Worm (Caenorhabditis elegans) whole organism, young adult: Measurements from ENCODE around the gene acc-3.

Experiments used
- B0019.2 ChIP-seq: fragments of 200-800 bp; sonication (Bioruptor generic); conservative IDR thresholded peaks from 2 replicates; pipeline ENCODE4 v1.3.6; 2022; ENCODE audit warnings: missing genetic modification reagents, missing genetic modification characterization, missing compliant biosample characterization
- F10E7.11 ChIP-seq: sonication (generic microtip); optimal IDR thresholded peaks from 2 replicates; lab custom pipeline; 2017; ENCODE audit warnings: mild to moderate bottlenecking, missing genetic modification characterization, moderate library complexity, missing compliant biosample characterization
- F23B12.7 ChIP-seq: sonication (generic microtip); optimal IDR thresholded peaks from 2 replicates; lab custom pipeline; 2017; ENCODE audit warnings: missing genetic modification characterization, mild to moderate bottlenecking, missing compliant biosample characterization, antibody characterized with exemption, moderate library complexity; ENCODE audit not compliant: insufficient read depth
- F33H1.4 ChIP-seq: fragments of 200-800 bp; sonication (Bioruptor generic); IDR thresholded peaks from 2 replicates; pipeline ENCODE4 v1.3.6; 2022; ENCODE audit warnings: missing genetic modification reagents, missing genetic modification characterization, missing compliant biosample characterization
- F39B2.1 ChIP-seq: fragments of 200-800 bp; sonication (Bioruptor generic); IDR thresholded peaks from 2 replicates; pipeline ENCODE4 v1.3.6; 2022; ENCODE audit warnings: missing genetic modification reagents, missing genetic modification characterization, missing compliant biosample characterization
- F57A8.1 ChIP-seq: fragments of 200-800 bp; sonication (Bioruptor generic); optimal IDR thresholded peaks from 2 replicates; lab custom pipeline; 2018; ENCODE audit warnings: mild to moderate bottlenecking, missing genetic modification characterization, moderate library complexity, missing compliant biosample characterization
- F57C9.4 ChIP-seq: sonication (generic microtip); optimal IDR thresholded peaks from 2 replicates; lab custom pipeline; 2017; ENCODE audit warnings: mild to moderate bottlenecking, missing genetic modification characterization, missing compliant biosample characterization
- Y79H2A.3 ChIP-seq: fragments of 200-800 bp; sonication (Bioruptor generic); conservative IDR thresholded peaks from 2 replicates; pipeline ENCODE4 v1.3.6; 2022; ENCODE audit warnings: missing genetic modification reagents, missing genetic modification characterization, missing compliant biosample characterization
- aptf-2 ChIP-seq: fragments of 200-800 bp; sonication (Bioruptor generic); conservative IDR thresholded peaks from 2 replicates; pipeline ENCODE4 v1.3.6; 2022; ENCODE audit warnings: missing genetic modification reagents, missing genetic modification characterization, missing compliant biosample characterization
- atf-7 ChIP-seq: sonication (generic microtip); optimal IDR thresholded peaks from 2 replicates; lab custom pipeline; 2017; ENCODE audit warnings: mild to moderate bottlenecking, missing genetic modification characterization, missing compliant biosample characterization
- athp-1 ChIP-seq: sonication (generic microtip); optimal IDR thresholded peaks from 2 replicates; lab custom pipeline; 2017; ENCODE audit warnings: mild to moderate bottlenecking, missing genetic modification characterization, missing compliant biosample characterization
- attf-5 ChIP-seq: fragments of 200-800 bp; sonication (Bioruptor generic); optimal IDR thresholded peaks from 2 replicates; lab custom pipeline; 2018; ENCODE audit warnings: mild to moderate bottlenecking, missing genetic modification characterization, missing compliant biosample characterization
- attf-6 ChIP-seq: fragments of 200-800 bp; sonication (Bioruptor generic); IDR thresholded peaks from 2 replicates; pipeline ENCODE4 v1.3.6; 2022; ENCODE audit warnings: missing genetic modification reagents, missing genetic modification characterization, missing compliant biosample characterization
- bed-2 ChIP-seq: fragments of 200-800 bp; sonication (Bioruptor generic); IDR thresholded peaks from 2 replicates; pipeline ENCODE4 v1.3.6; 2022; ENCODE audit warnings: missing genetic modification reagents, missing genetic modification characterization, missing compliant biosample characterization
- ccch-3 ChIP-seq: fragments of 200-800 bp; sonication (Bioruptor generic); optimal IDR thresholded peaks from 2 replicates; lab custom pipeline; 2018; ENCODE audit warnings: mild to moderate bottlenecking, missing genetic modification characterization, missing compliant biosample characterization
- cebp-2 ChIP-seq: fragments of 200-800 bp; sonication (Bioruptor generic); IDR thresholded peaks from 2 replicates; pipeline ENCODE4 v1.3.6; 2022; ENCODE audit warnings: missing genetic modification characterization, missing compliant biosample characterization
- ceh-58 ChIP-seq: fragments of 200-800 bp; sonication (Bioruptor generic); IDR thresholded peaks from 2 replicates; pipeline ENCODE4 v1.3.6; 2022; ENCODE audit warnings: missing genetic modification characterization, missing compliant biosample characterization
- ceh-91 ChIP-seq: fragments of 200-800 bp; sonication (Bioruptor generic); IDR thresholded peaks from 2 replicates; pipeline ENCODE4 v1.3.6; 2022; ENCODE audit warnings: missing genetic modification reagents, missing genetic modification characterization, missing compliant biosample characterization
- die-1 ChIP-seq: sonication (generic microtip); optimal IDR thresholded peaks from 2 replicates; lab custom pipeline; 2016; ENCODE audit warnings: missing genotype, mild to moderate bottlenecking, missing genetic modification characterization, missing compliant biosample characterization
- dpff-1 ChIP-seq: sonication (generic microtip); optimal IDR thresholded peaks from 2 replicates; lab custom pipeline; 2017; ENCODE audit warnings: mild to moderate bottlenecking, missing genetic modification characterization, missing compliant biosample characterization
- ets-4 ChIP-seq: fragments of 200-800 bp; sonication (Bioruptor generic); optimal IDR thresholded peaks from 2 replicates; lab custom pipeline; 2018; ENCODE audit warnings: mild to moderate bottlenecking, missing genetic modification characterization, missing compliant biosample characterization
- hlh-12 ChIP-seq: sonication (generic microtip); optimal IDR thresholded peaks from 2 replicates; lab custom pipeline; 2016; ENCODE audit warnings: missing genetic modification characterization, missing compliant biosample characterization
- hmg-20 ChIP-seq: fragments of 200-800 bp; sonication (Bioruptor generic); IDR thresholded peaks from 2 replicates; pipeline ENCODE4 v1.3.6; 2022; ENCODE audit warnings: missing genetic modification reagents, missing genetic modification characterization, missing compliant biosample characterization
- hrde-1 ChIP-seq: sonication (generic microtip); optimal IDR thresholded peaks from 2 replicates; lab custom pipeline; 2016; ENCODE audit warnings: missing genetic modification characterization, mild to moderate bottlenecking, missing compliant biosample characterization, moderate library complexity, missing genotype, missing genetic modification reagents, borderline replicate concordance
- hsf-1 ChIP-seq: fragments of 200-800 bp; sonication (Bioruptor generic); IDR thresholded peaks from 2 replicates; pipeline ENCODE4 v1.3.6; 2022; ENCODE audit warnings: missing genetic modification reagents, missing genetic modification characterization, missing compliant biosample characterization
- let-607 ChIP-seq, 2 experiments: fragments of 200-800 bp in 1 of 2; sonication (Bioruptor generic) in 1 of 2; sonication (generic microtip) in 1 of 2; optimal IDR thresholded peaks; 2 replicates each; lab custom pipeline; 2016 to 2018; ENCODE audit warnings: mild to moderate bottlenecking in 2 of 2, missing compliant biosample characterization in 2 of 2, missing genetic modification characterization in 2 of 2, moderate library complexity in 2 of 2, missing genotype in 1 of 2
- lin-40 ChIP-seq: sonication (generic microtip); optimal IDR thresholded peaks from 2 replicates; lab custom pipeline; 2016; ENCODE audit warnings: missing genetic modification characterization, mild to moderate bottlenecking, missing compliant biosample characterization, missing genotype, missing genetic modification reagents
- lin-54 ChIP-seq: fragments of 200-800 bp; sonication (Bioruptor generic); optimal IDR thresholded peaks from 2 replicates; lab custom pipeline; 2018; ENCODE audit warnings: mild to moderate bottlenecking, missing genetic modification characterization, missing compliant biosample characterization
- lsl-1 ChIP-seq: fragments of 200-800 bp; sonication (Bioruptor generic); optimal IDR thresholded peaks from 2 replicates; lab custom pipeline; 2018; ENCODE audit warnings: mild to moderate bottlenecking, missing genetic modification characterization, moderate library complexity, missing compliant biosample characterization
- madf-10 ChIP-seq: sonication (generic microtip); optimal IDR thresholded peaks from 2 replicates; lab custom pipeline; 2016; ENCODE audit warnings: mild to moderate bottlenecking, missing genetic modification characterization, missing compliant biosample characterization
- mxl-1 ChIP-seq: sonication (generic microtip); optimal IDR thresholded peaks from 2 replicates; lab custom pipeline; 2016; ENCODE audit warnings: missing genetic modification characterization, missing compliant biosample characterization
- nhr-80 ChIP-seq: sonication (generic microtip); optimal IDR thresholded peaks from 2 replicates; lab custom pipeline; 2016; ENCODE audit warnings: missing genetic modification characterization, missing compliant biosample characterization
- pbrm-1 ChIP-seq: fragments of 200-800 bp; sonication (Bioruptor generic); IDR thresholded peaks from 2 replicates; pipeline ENCODE4 v1.3.6; 2022; ENCODE audit warnings: missing genetic modification reagents, missing genetic modification characterization, missing compliant biosample characterization
- pha-4 ChIP-seq: fragments of 150-350 bp; sonication (generic microtip); optimal IDR thresholded peaks from 2 replicates; lab custom pipeline; 2014; ENCODE audit warnings: missing biosample characterization, missing genetic modification reagents, missing genetic modification characterization
- sdz-38 ChIP-seq: sonication (generic microtip); optimal IDR thresholded peaks from 2 replicates; lab custom pipeline; 2016; ENCODE audit warnings: missing genotype, missing genetic modification characterization, missing compliant biosample characterization
- sea-2 ChIP-seq: fragments of 200-800 bp; sonication (Bioruptor generic); IDR thresholded peaks from 2 replicates; pipeline ENCODE4 v1.3.6; 2022; ENCODE audit warnings: missing genetic modification characterization, missing compliant biosample characterization
- snpc-4 ChIP-seq, 5 experiments: fragments of 150-350 bp in 1 of 5; sonication (generic microtip) in 4 of 5; optimal IDR thresholded peaks; 2 replicates each; lab custom pipeline; 2014 to 2018; ENCODE audit warnings: missing genetic modification characterization in 5 of 5, missing biosample characterization in 3 of 5, antibody characterized with exemption in 2 of 5, mild to moderate bottlenecking in 2 of 5, missing compliant biosample characterization in 2 of 5, missing genotype in 2 of 5, moderate library complexity in 2 of 5, missing genetic modification reagents in 1 of 5
- sptf-2 ChIP-seq: fragments of 200-800 bp; sonication (Bioruptor generic); optimal IDR thresholded peaks from 2 replicates; lab custom pipeline; 2018; ENCODE audit warnings: mild to moderate bottlenecking, missing genetic modification characterization, missing compliant biosample characterization
- tbx-9 ChIP-seq: sonication (generic microtip); optimal IDR thresholded peaks from 2 replicates; lab custom pipeline; 2016; ENCODE audit warnings: borderline replicate concordance, missing genetic modification characterization, inconsistent platforms, missing compliant biosample characterization
- unc-130 ChIP-seq: sonication (generic microtip); optimal IDR thresholded peaks from 2 replicates; lab custom pipeline; 2016; ENCODE audit warnings: missing genetic modification reagents, missing genetic modification characterization, missing compliant biosample characterization
- xnd-1 ChIP-seq: sonication (generic microtip); optimal IDR thresholded peaks from 2 replicates; lab custom pipeline; 2016; ENCODE audit warnings: missing genotype, missing genetic modification reagents, missing genetic modification characterization, missing compliant biosample characterization
- zfh-2 ChIP-seq: fragments of 200-800 bp; sonication (Bioruptor generic); conservative IDR thresholded peaks from 2 replicates; pipeline ENCODE4 v1.3.6; 2022; ENCODE audit warnings: missing genetic modification reagents, missing genetic modification characterization, missing compliant biosample characterization
- ztf-18 ChIP-seq: sonication (generic microtip); optimal IDR thresholded peaks from 2 replicates; lab custom pipeline; 2016; ENCODE audit warnings: missing genotype, mild to moderate bottlenecking, missing genetic modification characterization, missing compliant biosample characterization
- ztf-3 ChIP-seq: fragments of 200-800 bp; sonication (Bioruptor generic); optimal IDR thresholded peaks from 2 replicates; lab custom pipeline; 2018; ENCODE audit warnings: mild to moderate bottlenecking, missing genetic modification characterization, missing compliant biosample characterization

Gene acc-3

DNA sequence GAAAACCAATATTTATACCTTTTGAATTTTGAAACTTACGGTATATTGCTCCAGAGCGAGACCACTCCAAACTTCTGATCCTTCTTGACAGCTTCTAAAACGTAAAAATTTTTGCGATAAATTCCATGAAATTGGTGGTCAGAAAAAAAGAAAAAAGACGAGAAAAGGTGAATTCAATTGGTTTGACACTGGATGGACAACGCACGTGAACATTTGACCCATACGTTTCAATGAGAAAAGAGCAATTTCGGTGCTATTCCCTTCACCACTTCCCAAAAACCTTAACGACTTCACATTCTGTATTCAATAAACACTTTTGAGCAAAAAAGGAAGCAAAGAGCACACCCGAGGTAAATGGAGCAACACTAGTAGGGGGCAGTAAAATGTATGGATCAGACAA is at the start of gene acc-3:
Gene acc-3 (minus strand): TSS at position 101 of the 400 bp plus-strand sequence.
- TF ChIP-seq attf-6 (GFP tag; lab: Robert Waterston, UW): no peak
- no peak for TF ChIP-seq Y79H2A.3 (GFP tag; lab: Robert Waterston, UW)
- TF ChIP-seq aptf-2 (GFP tag; lab: Robert Waterston, UW): no peak
- TF ChIP-seq die-1 (tag; lab: Kevin White, UChicago): no peak
- no peak for TF ChIP-seq hrde-1 (tag; lab: Kevin White, UChicago)
- no peak for TF ChIP-seq sdz-38 (tag; lab: Kevin White, UChicago)
- no peak for TF ChIP-seq mxl-1 (tag; lab: Kevin White, UChicago)
- no peak for TF ChIP-seq attf-5 (GFP tag; lab: Kevin White, UChicago)
- no peak for TF ChIP-seq dpff-1 (tag; lab: Kevin White, UChicago)
- TF ChIP-seq ztf-18 (tag; lab: Kevin White, UChicago): no peak
- TF ChIP-seq pha-4 (tag; lab: Kevin White, UChicago): no peak
- TF ChIP-seq ceh-58: no peak
- no peak for TF ChIP-seq cebp-2 (GFP tag; lab: Robert Waterston, UW)
- no peak for TF ChIP-seq hlh-12
- TF ChIP-seq F39B2.1 (GFP tag; lab: Robert Waterston, UW): no peak
- no peak for TF ChIP-seq madf-10
- TF ChIP-seq unc-130 (GFP tag; lab: Kevin White, UChicago): no peak

DNA sequence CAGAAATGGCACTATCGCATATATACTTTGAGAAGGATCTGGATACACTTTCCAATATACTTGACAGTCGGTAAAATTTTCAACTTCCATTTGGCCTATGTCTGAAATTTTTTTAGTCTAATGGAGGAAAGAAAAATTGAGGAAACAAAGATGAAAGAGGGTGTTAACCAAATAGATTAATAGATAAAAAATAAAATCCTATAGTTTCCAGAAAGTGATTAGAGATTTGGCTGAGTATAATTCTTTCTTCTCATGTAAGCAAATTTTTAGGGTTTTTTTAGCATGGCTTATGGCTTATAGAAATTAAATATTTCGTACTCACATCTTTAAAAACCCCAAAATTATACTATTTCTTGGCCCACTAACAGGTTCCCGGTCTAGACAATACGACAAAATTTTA is 42.6 kb upstream of the acc-3 start, which contains the start of gene npr-1:
Gene npr-1 (minus strand): TSS at position 101 of the 400 bp plus-strand sequence.
- no peak for TF ChIP-seq snpc-4 (GFP tag; optimal IDR thresholded peaks at IDR 0.05; lab: Kevin White, UChicago)
- no peak for TF ChIP-seq snpc-4 (tag; optimal IDR thresholded peaks at IDR 0.05; lab: Kevin White, UChicago)
- no peak for TF ChIP-seq sea-2 (GFP tag; lab: Robert Waterston, UW)
- TF ChIP-seq Y79H2A.3 (GFP tag; lab: Robert Waterston, UW): no peak
- TF ChIP-seq sdz-38 (tag; lab: Kevin White, UChicago): no peak
- no peak for TF ChIP-seq zfh-2
- TF ChIP-seq tbx-9 (tag; lab: Kevin White, UChicago): no peak
- TF ChIP-seq ztf-3 (GFP tag; lab: Kevin White, UChicago): no peak
- TF ChIP-seq sptf-2 (GFP tag; lab: Kevin White, UChicago): no peak
- no peak for TF ChIP-seq B0019.2 (GFP tag; lab: Robert Waterston, UW)
- no peak for TF ChIP-seq pbrm-1 (GFP tag; lab: Robert Waterston, UW)
- TF ChIP-seq F57C9.4 (tag; lab: Kevin White, UChicago): no peak
- TF ChIP-seq lin-54 (GFP tag; lab: Kevin White, UChicago): no peak
- no peak for TF ChIP-seq xnd-1

DNA sequence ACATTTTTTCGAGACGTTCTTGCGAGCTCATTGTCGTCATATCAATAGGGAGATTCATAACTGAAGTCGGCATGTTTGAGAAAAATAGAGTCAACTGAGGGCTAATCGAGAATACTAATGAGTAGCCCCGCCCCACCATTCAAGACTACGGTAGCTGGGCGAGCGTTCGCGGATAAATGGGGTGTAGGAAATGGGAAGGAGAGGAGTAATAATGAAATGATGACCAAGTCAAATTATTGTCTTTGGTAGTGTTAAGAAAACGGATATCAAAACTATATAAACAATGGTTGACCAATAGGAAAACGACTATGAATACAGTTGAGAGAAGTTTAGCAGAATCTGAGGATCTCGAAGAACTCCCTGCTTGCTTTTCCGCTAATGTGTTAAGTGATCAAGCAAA is 34.3 kb upstream of the acc-3 start, which contains the start of gene mls-2:
Gene mls-2 (minus strand): TSS at position 101 of the 400 bp plus-strand sequence.
- TF ChIP-seq sea-2 (GFP tag; lab: Robert Waterston, UW) (no peak), nhr-80 (tag; lab: Kevin White, UChicago) (no peak)

DNA sequence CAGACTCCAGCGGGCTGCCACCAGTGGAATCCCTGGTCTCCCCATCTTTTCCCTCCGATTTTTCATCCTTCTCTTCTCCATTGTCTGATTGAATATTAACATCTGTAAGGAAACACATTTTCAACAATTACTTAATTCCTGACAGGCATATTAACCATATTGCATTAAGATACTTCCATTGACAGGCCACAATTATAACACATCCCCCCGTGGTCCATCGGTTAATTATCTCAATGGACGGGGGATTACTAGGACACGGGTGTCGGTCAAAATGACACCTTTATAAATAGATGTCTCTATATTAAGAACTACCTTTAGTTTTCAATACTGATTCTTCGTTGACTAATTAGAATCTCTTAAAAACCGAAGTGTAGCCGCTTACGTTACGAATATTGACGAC is 32.4 kb upstream of the acc-3 start:
- TF ChIP-seq let-607 (tag; optimal IDR thresholded peaks at IDR 0.05; lab: Kevin White, UChicago) (no peak), athp-1 (tag; lab: Kevin White, UChicago) (no peak), lsl-1 (GFP tag; lab: Kevin White, UChicago) (no peak), F23B12.7 (tag; lab: Kevin White, UChicago) (no peak), zfh-2 (no peak), ccch-3 (GFP tag; lab: Kevin White, UChicago) (no peak), hmg-20 (GFP tag; lab: Robert Waterston, UW) (no peak), ztf-3 (GFP tag; lab: Kevin White, UChicago) (no peak), lin-40 (no peak), hsf-1 (GFP tag; lab: Robert Waterston, UW) (no peak), ceh-91 (no peak), bed-2 (no peak), F10E7.11 (tag; lab: Kevin White, UChicago) (no peak), die-1 (tag; lab: Kevin White, UChicago) (no peak), F57A8.1 (GFP tag; lab: Kevin White, UChicago) (no peak), ets-4 (GFP tag; lab: Kevin White, UChicago) (no peak), F33H1.4 (GFP tag; lab: Robert Waterston, UW) (no peak), atf-7 (no peak)
